Worm (Caenorhabditis elegans): ENCODE measurements around the gene lec-11.

ce11 chrIV:6603549-6603948, 13.6 kb upstream of the lec-11 start:
- TF ChIP-seq mdl-1 (tag; optimal IDR thresholded peaks at IDR 0.05), result no peak
- TF ChIP-seq pqm-1 (tag; optimal IDR thresholded peaks at IDR 0.05), result no peak
- TF ChIP-seq R02D3.7 (tag; optimal IDR thresholded peaks at IDR 0.05), result no peak
- TF ChIP-seq ztf-11 (tag; optimal IDR thresholded peaks at IDR 0.05), result no peak
- TF ChIP-seq jun-1 (tag; optimal IDR thresholded peaks at IDR 0.05), result no peak
